Worm (Caenorhabditis elegans) whole organism, L4 larva: Measurements from ENCODE around the gene C50F4.4.

Source experiments
- D1046.2 ChIP-seq: fragments of 200-800 bp; sonication (Bioruptor generic); IDR thresholded peaks from 2 replicates; pipeline ENCODE4 v1.3.6; 2022; ENCODE audit warnings: missing genetic modification characterization, missing compliant biosample characterization
- F26F4.8 ChIP-seq: fragments of 200-800 bp; sonication (Bioruptor generic); conservative IDR thresholded peaks from 2 replicates; pipeline ENCODE4 v1.3.6; 2022; ENCODE audit warnings: missing genetic modification characterization, missing compliant biosample characterization
- F37D6.2 ChIP-seq: sonication (generic microtip); optimal IDR thresholded peaks from 2 replicates; lab custom pipeline; 2016; ENCODE audit warnings: mild to moderate bottlenecking, missing genetic modification characterization, missing compliant biosample characterization
- F44E2.7 ChIP-seq: fragments of 200-800 bp; sonication (Bioruptor generic); IDR thresholded peaks from 2 replicates; pipeline ENCODE4 v2.1.2; 2022; ENCODE audit warnings: missing genetic modification characterization, missing compliant biosample characterization
- F49E8.2 ChIP-seq: sonication (generic microtip); optimal IDR thresholded peaks from 2 replicates; lab custom pipeline; 2016; ENCODE audit warnings: missing compliant biosample characterization, mild to moderate bottlenecking, missing genetic modification characterization, borderline replicate concordance
- R02D3.7 ChIP-seq: fragments of 150-350 bp; sonication (generic microtip); optimal IDR thresholded peaks from 3 replicates; lab custom pipeline; 2014; ENCODE audit warnings: missing biosample characterization, missing genetic modification characterization
- T20F7.1 ChIP-seq: fragments of 200-800 bp; sonication (Bioruptor generic); optimal IDR thresholded peaks from 2 replicates; lab custom pipeline; 2018; ENCODE audit warnings: mild to moderate bottlenecking, missing genetic modification characterization, missing compliant biosample characterization
- T26A8.4 ChIP-seq: fragments of 200-800 bp; sonication (Bioruptor generic); IDR thresholded peaks from 2 replicates; pipeline ENCODE4 v1.3.6; 2022; ENCODE audit warnings: missing genetic modification characterization, missing compliant biosample characterization
- Y5F2A.4 ChIP-seq: fragments of 200-800 bp; sonication (Bioruptor generic); optimal IDR thresholded peaks from 2 replicates; lab custom pipeline; 2018; ENCODE audit warnings: mild to moderate bottlenecking, missing genetic modification characterization, missing compliant biosample characterization
- ZK546.5 ChIP-seq, 2 experiments: sonication (generic microtip); optimal IDR thresholded peaks; 2 replicates each; lab custom pipeline; 2017; ENCODE audit warnings: missing biosample characterization in 2 of 2, missing genetic modification characterization in 2 of 2
- aly-2 ChIP-seq: sonication (generic microtip); optimal IDR thresholded peaks from 2 replicates; lab custom pipeline; 2018; ENCODE audit warnings: missing biosample characterization, missing genetic modification characterization
- ama-1 ChIP-seq: fragments of 150-350 bp; optimal IDR thresholded peaks from 2 replicates; lab custom pipeline; 2014; ENCODE audit warnings: inconsistent platforms, mixed read lengths
- ceh-20 ChIP-seq: fragments of 200-800 bp; sonication (Bioruptor generic); IDR thresholded peaks from 2 replicates; pipeline ENCODE4 v1.3.6; 2022; ENCODE audit warnings: missing genetic modification reagents, missing genetic modification characterization, missing compliant biosample characterization
- ceh-32 ChIP-seq: sonication (generic microtip); optimal IDR thresholded peaks from 2 replicates; lab custom pipeline; 2016; ENCODE audit warnings: mild to moderate bottlenecking, missing genetic modification characterization, missing compliant biosample characterization; ENCODE audit not compliant: poor library complexity
- ceh-44 ChIP-seq: fragments of 200-800 bp; sonication (Bioruptor generic); IDR thresholded peaks from 2 replicates; pipeline ENCODE4 v1.3.6; 2022; ENCODE audit warnings: missing genetic modification reagents, missing genetic modification characterization, missing compliant biosample characterization
- ceh-62 ChIP-seq: sonication (generic microtip); optimal IDR thresholded peaks from 2 replicates; lab custom pipeline; 2017; ENCODE audit warnings: missing biosample characterization, missing genetic modification characterization
- ces-1 ChIP-seq: fragments of 150-350 bp; sonication (generic microtip); optimal IDR thresholded peaks from 4 replicates; lab custom pipeline; 2014; ENCODE audit warnings: missing biosample characterization, missing genetic modification reagents, missing genetic modification characterization
- daf-8 ChIP-seq: fragments of 200-800 bp; sonication (Bioruptor generic); IDR thresholded peaks from 2 replicates; pipeline ENCODE4 v1.3.6; 2022; ENCODE audit warnings: missing genetic modification characterization, missing compliant biosample characterization
- dmd-6 ChIP-seq: fragments of 200-800 bp; sonication (Bioruptor generic); IDR thresholded peaks from 2 replicates; pipeline ENCODE4 v1.3.6; 2022; ENCODE audit warnings: missing genetic modification reagents, missing genetic modification characterization, missing compliant biosample characterization
- dmd-8 ChIP-seq: fragments of 200-800 bp; sonication (Bioruptor generic); IDR thresholded peaks from 2 replicates; pipeline ENCODE4 v1.3.6; 2022; ENCODE audit warnings: missing genetic modification characterization, missing compliant biosample characterization
- dmd-9 ChIP-seq: fragments of 200-800 bp; sonication (Bioruptor generic); IDR thresholded peaks from 2 replicates; pipeline ENCODE4 v1.3.6; 2022; ENCODE audit warnings: missing genetic modification reagents, missing genetic modification characterization, missing compliant biosample characterization
- fkh-10 ChIP-seq: fragments of 150-350 bp; optimal IDR thresholded peaks from 2 replicates; lab custom pipeline; 2014; ENCODE audit warnings: missing biosample characterization, missing genetic modification reagents, missing genetic modification characterization
- gei-8 ChIP-seq: fragments of 200-800 bp; sonication (Bioruptor generic); optimal IDR thresholded peaks from 2 replicates; lab custom pipeline; 2018; ENCODE audit warnings: mild to moderate bottlenecking, missing genetic modification characterization, missing compliant biosample characterization
- hif-1 ChIP-seq, 2 experiments: sonication (generic microtip); optimal IDR thresholded peaks; 2 replicates each; lab custom pipeline; 2016 to 2017; ENCODE audit warnings: missing compliant biosample characterization in 2 of 2, missing genetic modification characterization in 2 of 2, missing genetic modification reagents in 2 of 2, missing genotype in 2 of 2, mild to moderate bottlenecking in 1 of 2
- hlh-30 ChIP-seq: sonication (generic microtip); optimal IDR thresholded peaks from 2 replicates; lab custom pipeline; 2017; ENCODE audit warnings: antibody characterized with exemption, mild to moderate bottlenecking, missing genetic modification characterization, missing compliant biosample characterization; ENCODE audit not compliant: insufficient read depth
- hmg-1.1 ChIP-seq: fragments of 200-800 bp; sonication (Bioruptor generic); IDR thresholded peaks from 2 replicates; pipeline ENCODE4 v1.3.6; 2022; ENCODE audit warnings: missing genetic modification reagents, missing genetic modification characterization, missing compliant biosample characterization
- jun-1 ChIP-seq: fragments of 150-350 bp; optimal IDR thresholded peaks from 2 replicates; lab custom pipeline; 2014; ENCODE audit warnings: missing biosample characterization, missing genetic modification reagents, missing genetic modification characterization
- lim-7 ChIP-seq: fragments of 200-800 bp; sonication (Bioruptor generic); IDR thresholded peaks from 2 replicates; pipeline ENCODE4 v1.3.6; 2022; ENCODE audit warnings: missing genetic modification characterization, missing compliant biosample characterization
- lin-29 ChIP-seq: fragments of 200-800 bp; sonication (Bioruptor generic); IDR thresholded peaks from 2 replicates; pipeline ENCODE4 v1.3.6; 2022; ENCODE audit warnings: missing genetic modification reagents, missing genetic modification characterization, missing compliant biosample characterization
- lin-38 ChIP-seq: fragments of 200-800 bp; sonication (Bioruptor generic); IDR thresholded peaks from 2 replicates; pipeline ENCODE4 v1.3.6; 2022; ENCODE audit warnings: missing genetic modification reagents, missing genetic modification characterization, missing compliant biosample characterization
- mep-1 ChIP-seq: fragments of 150-350 bp; sonication (generic microtip); optimal IDR thresholded peaks from 3 replicates; lab custom pipeline; 2014; ENCODE audit warnings: missing biosample characterization, missing genetic modification characterization
- mxl-2 ChIP-seq: fragments of 200-800 bp; sonication (Bioruptor generic); conservative IDR thresholded peaks from 2 replicates; pipeline ENCODE4 v1.3.6; 2022; ENCODE audit warnings: missing genetic modification reagents, missing genetic modification characterization, missing compliant biosample characterization
- nhr-10 ChIP-seq: fragments of 150-350 bp; optimal IDR thresholded peaks from 2 replicates; lab custom pipeline; 2014; ENCODE audit warnings: missing biosample characterization, missing genetic modification characterization
- nhr-11 ChIP-seq: fragments of 150-350 bp; optimal IDR thresholded peaks from 2 replicates; lab custom pipeline; 2014; ENCODE audit warnings: missing biosample characterization, missing genetic modification characterization
- nhr-111 ChIP-seq: fragments of 200-800 bp; sonication (Bioruptor generic); optimal IDR thresholded peaks from 2 replicates; lab custom pipeline; 2018; ENCODE audit warnings: mild to moderate bottlenecking, missing genetic modification characterization, missing compliant biosample characterization
- nhr-42 ChIP-seq: fragments of 200-800 bp; sonication (Bioruptor generic); IDR thresholded peaks from 2 replicates; pipeline ENCODE4 v1.3.6; 2022; ENCODE audit warnings: missing genetic modification characterization, missing compliant biosample characterization
- nhr-48 ChIP-seq: sonication (generic microtip); optimal IDR thresholded peaks from 2 replicates; lab custom pipeline; 2016; ENCODE audit warnings: mild to moderate bottlenecking, missing genetic modification characterization, missing compliant biosample characterization
- nhr-77 ChIP-seq: fragments of 150-350 bp; optimal IDR thresholded peaks from 2 replicates; lab custom pipeline; 2014; ENCODE audit warnings: missing biosample characterization, missing genetic modification characterization
- pha-4 ChIP-seq, 2 experiments: fragments of 150-350 bp in 1 of 2; fragments of 200-800 bp in 1 of 2; sonication (Bioruptor generic) in 1 of 2; IDR thresholded peaks in 1 of 2; optimal IDR thresholded peaks in 1 of 2; 2 replicates each; pipeline versions ENCODE4 v1.3.6 to Lab custom; 2014 to 2022; ENCODE audit warnings: missing genetic modification characterization in 2 of 2, missing genetic modification reagents in 2 of 2, missing biosample characterization in 1 of 2, missing compliant biosample characterization in 1 of 2
- php-3 ChIP-seq: fragments of 200-800 bp; sonication (Bioruptor generic); IDR thresholded peaks from 2 replicates; pipeline ENCODE4 v1.3.6; 2022; ENCODE audit warnings: missing genetic modification reagents, missing genetic modification characterization, missing compliant biosample characterization
- rbr-2 ChIP-seq: sonication (generic microtip); optimal IDR thresholded peaks from 2 replicates; lab custom pipeline; 2016; ENCODE audit warnings: missing genotype, missing genetic modification characterization, missing compliant biosample characterization
- sdz-12 ChIP-seq: fragments of 200-800 bp; sonication (Bioruptor generic); optimal IDR thresholded peaks from 2 replicates; lab custom pipeline; 2018; ENCODE audit warnings: mild to moderate bottlenecking, missing genetic modification characterization, missing compliant biosample characterization
- spr-1 ChIP-seq: sonication (generic microtip); optimal IDR thresholded peaks from 2 replicates; lab custom pipeline; 2016; ENCODE audit warnings: mild to moderate bottlenecking, missing genetic modification characterization, missing compliant biosample characterization
- tag-97 ChIP-seq: fragments of 200-800 bp; sonication (Bioruptor generic); IDR thresholded peaks from 2 replicates; pipeline ENCODE4 v1.3.6; 2022; ENCODE audit warnings: missing genetic modification characterization, missing compliant biosample characterization
- tra-1 ChIP-seq: fragments of 200-800 bp; sonication (Bioruptor generic); IDR thresholded peaks from 2 replicates; pipeline ENCODE4 v1.3.6; 2022; ENCODE audit warnings: missing genetic modification reagents, missing genetic modification characterization, missing compliant biosample characterization
- unc-130 ChIP-seq: sonication (generic microtip); optimal IDR thresholded peaks from 2 replicates; lab custom pipeline; 2016; ENCODE audit warnings: missing genetic modification reagents, missing genetic modification characterization, missing compliant biosample characterization
- unc-39 ChIP-seq: sonication (generic microtip); optimal IDR thresholded peaks from 2 replicates; lab custom pipeline; 2017; ENCODE audit warnings: missing biosample characterization, missing genetic modification characterization
- unc-62 ChIP-seq, 3 experiments: fragments of 150-350 bp in 1 of 3; sonication (generic microtip); optimal IDR thresholded peaks in 2 of 3; peaks in 1 of 3; 1 replicate in 1 of 3; 2 replicates in 2 of 3; lab custom pipeline; 2014 to 2017; ENCODE audit warnings: missing biosample characterization in 3 of 3, missing genetic modification characterization in 3 of 3, missing genetic modification reagents in 3 of 3, missing genotype in 1 of 3
- zag-1 ChIP-seq: fragments of 150-350 bp; optimal IDR thresholded peaks from 2 replicates; lab custom pipeline; 2014; ENCODE audit warnings: missing biosample characterization, missing genetic modification characterization
- zfp-3 ChIP-seq: fragments of 200-800 bp; sonication (Bioruptor generic); conservative IDR thresholded peaks from 2 replicates; pipeline ENCODE4 v1.3.6; 2022; ENCODE audit warnings: missing genetic modification reagents, missing genetic modification characterization, missing compliant biosample characterization
- ztf-11 ChIP-seq: fragments of 150-350 bp; optimal IDR thresholded peaks from 2 replicates; lab custom pipeline; 2014; ENCODE audit warnings: missing biosample characterization, missing genetic modification characterization

C50F4.4 gene

DNA sequence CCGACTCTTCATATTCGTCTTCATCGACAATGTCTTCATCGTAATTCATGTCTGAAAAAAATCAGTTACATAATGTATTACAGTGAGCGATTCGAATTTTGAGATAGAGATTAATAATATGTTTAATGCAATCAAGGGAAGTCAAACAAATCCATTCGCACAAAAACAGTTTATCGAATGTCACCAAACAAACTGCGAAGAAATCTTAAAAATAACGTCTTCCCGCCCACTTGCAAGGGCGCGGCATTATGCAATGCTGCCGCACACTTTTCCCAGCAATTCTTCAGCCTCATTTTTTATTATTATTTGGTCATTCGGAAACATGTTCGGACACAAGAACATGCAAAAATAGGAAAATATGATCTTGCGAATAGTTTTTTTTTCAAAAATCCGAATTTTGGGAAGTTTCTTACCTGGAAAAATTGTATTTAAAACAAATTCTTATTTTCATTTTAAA, 7.6 kb downstream of the C50F4.4 start, which contains the start of gene mdf-1:
Gene mdf-1 (minus strand): TSS at position 51 of the 457 bp plus-strand sequence.
- TF ChIP-seq lin-29 (no peak), T20F7.1 (GFP tag; lab: Kevin White, UChicago) (peak; percentile 63), F37D6.2 (tag; lab: Kevin White, UChicago) (peak; percentile 23), ceh-32 (tag; lab: Kevin White, UChicago) (no peak), T26A8.4 (GFP tag; lab: Robert Waterston, UW) (peak; percentile 60; the same call in 1 of the 2 replicates), ceh-44 (GFP tag; lab: Robert Waterston, UW) (no peak), mxl-2 (GFP tag; lab: Robert Waterston, UW) (no peak), jun-1 (tag; lab: Kevin White, UChicago) (no peak), dmd-8 (GFP tag; lab: Robert Waterston, UW) (no peak), mep-1 (tag; lab: Kevin White, UChicago) (peak; percentile 90), spr-1 (tag; lab: Kevin White, UChicago) (peak; percentile 47), nhr-10 (tag; lab: Kevin White, UChicago) (peak; percentile 5), fkh-10 (GFP tag; lab: Kevin White, UChicago) (no peak), lin-38 (GFP tag; lab: Robert Waterston, UW) (peak; percentile 61), nhr-77 (tag; lab: Kevin White, UChicago) (peak; percentile 82), unc-39 (no peak), ces-1 (GFP tag; lab: Kevin White, UChicago) (no peak), ztf-11 (tag; lab: Kevin White, UChicago) (no peak), aly-2 (tag; lab: Kevin White, UChicago) (no peak), dmd-6 (GFP tag; lab: Robert Waterston, UW) (peak; percentile 19; the same call in 1 of the 2 replicates), dmd-9 (GFP tag; lab: Robert Waterston, UW) (no peak), zag-1 (tag; lab: Kevin White, UChicago) (no peak), sdz-12 (GFP tag; lab: Kevin White, UChicago) (no peak), F49E8.2 (tag; lab: Kevin White, UChicago) (no peak), unc-62 (GFP tag; optimal IDR thresholded peaks at IDR 0.05 in 1 of 2; lab: Kevin White, UChicago) (no peak), unc-62 (tag; optimal IDR thresholded peaks at IDR 0.05; lab: Kevin White, UChicago) (no peak), ceh-62 (no peak), R02D3.7 (tag; lab: Kevin White, UChicago) (no peak), nhr-111 (GFP tag; lab: Kevin White, UChicago) (no peak), unc-130 (GFP tag; lab: Kevin White, UChicago) (no peak), nhr-48 (tag; lab: Kevin White, UChicago) (no peak), ama-1 (peak; percentile 84), hmg-1.1 (GFP tag; lab: Robert Waterston, UW) (peak; percentile 45; the same call in 1 of the 2 replicates), zfp-3 (GFP tag; lab: Robert Waterston, UW) (no peak), F44E2.7 (GFP tag; lab: Robert Waterston, UW) (no peak), hif-1 (tag; optimal IDR thresholded peaks at IDR 0.05; lab: Kevin White, UChicago) (peak in 1 of 2 experiments; percentile 33), ZK546.5 (tag; optimal IDR thresholded peaks at IDR 0.05; lab: Kevin White, UChicago) (no peak), gei-8 (GFP tag; lab: Kevin White, UChicago) (no peak), php-3 (no peak), pha-4 (GFP tag; IDR thresholded peaks at IDR 0.05; lab: Robert Waterston, UW) (0 out of 2 replicates have a peak, but pooled peaks have one; percentile 43), pha-4 (tag; optimal IDR thresholded peaks at IDR 0.05; lab: Kevin White, UChicago) (peak; percentile 38), D1046.2 (GFP tag; lab: Robert Waterston, UW) (peak; percentile 57; the same call in 1 of the 2 replicates), daf-8 (GFP tag; lab: Robert Waterston, UW) (no peak), tag-97 (GFP tag; lab: Robert Waterston, UW) (no peak), tra-1 (GFP tag; lab: Robert Waterston, UW) (no peak), Y5F2A.4 (GFP tag; lab: Kevin White, UChicago) (no peak), nhr-11 (peak; percentile 26), nhr-42 (GFP tag; lab: Robert Waterston, UW) (no peak), F26F4.8 (GFP tag; lab: Robert Waterston, UW) (no peak), lim-7 (GFP tag; lab: Robert Waterston, UW) (no peak), ceh-20 (no peak), rbr-2 (tag; lab: Kevin White, UChicago) (peak; percentile 57), hlh-30 (tag; lab: Kevin White, UChicago) (peak; percentile 58)
